Fruit fly (Drosophila melanogaster): ENCODE results near the gene RanBP3.

The RanBP3 gene

dm6 chr3R:23722680-23723372, 29.8 kb downstream of the RanBP3 start, which contains the start of gene CG10365 (continued):
- peak; percentile 86 for TF ChIP-seq CG6689 (GFP tag; IDR thresholded peaks at IDR 0.05)
- no peak for TF ChIP-seq Mes4 (GFP tag; optimal IDR thresholded peaks at IDR 0.05)
- TF ChIP-seq CG6854 (GFP tag; optimal IDR thresholded peaks at IDR 0.05) = peak; percentile 91
- no peak for TF ChIP-seq btn (GFP tag; optimal IDR thresholded peaks at IDR 0.05)
- TF ChIP-seq CG2678 (tag; optimal IDR thresholded peaks at IDR 0.05) = peak; percentile 96
- peak; percentile 80 for TF ChIP-seq nerfin-1 (tag; optimal IDR thresholded peaks at IDR 0.05)
- peak; percentile 21 for TF ChIP-seq TFAM (GFP tag; optimal IDR thresholded peaks at IDR 0.05)
- TF ChIP-seq Vsx1 (GFP tag; optimal IDR thresholded peaks at IDR 0.05) = peak; percentile 43
- no peak for TF ChIP-seq CG33213 (GFP tag; optimal IDR thresholded peaks at IDR 0.05)
- no peak for TF ChIP-seq usp (GFP tag; optimal IDR thresholded peaks at IDR 0.05)
- peak; percentile 95 for TF ChIP-seq CG11504 (tag; optimal IDR thresholded peaks at IDR 0.05)
- TF ChIP-seq Doc2 (GFP tag; IDR thresholded peaks at IDR 0.05) = no peak
- TF ChIP-seq CG10209 (GFP tag; optimal IDR thresholded peaks at IDR 0.05) = peak; percentile 86
- TF ChIP-seq CG17186 (GFP tag; optimal IDR thresholded peaks at IDR 0.05) = no peak
- TF ChIP-seq Abd-B (GFP tag; optimal IDR thresholded peaks at IDR 0.05) = peak; percentile 43
- TF ChIP-seq knrl (GFP tag; IDR thresholded peaks at IDR 0.05; ENCODE audit: partially characterized antibody) = no peak
- no peak for TF ChIP-seq CG15479 (GFP tag; optimal IDR thresholded peaks at IDR 0.05)
- TF ChIP-seq BtbVII (GFP tag; optimal IDR thresholded peaks at IDR 0.05) = peak; percentile 89
- peak; percentile 80 for TF ChIP-seq CG9817 (tag; optimal IDR thresholded peaks at IDR 0.05)
- no peak for TF ChIP-seq CG13287 (GFP tag; IDR thresholded peaks at IDR 0.05; ENCODE audit: partially characterized antibody)
- TF ChIP-seq Hmr (GFP tag; optimal IDR thresholded peaks at IDR 0.05) = peak; percentile 94
- TF ChIP-seq CG15696 (tag; optimal IDR thresholded peaks at IDR 0.05) = peak; percentile 40
- peak; percentile 80 for TF ChIP-seq bcd (GFP tag; optimal IDR thresholded peaks at IDR 0.05)
- no peak for TF ChIP-seq br (optimal IDR thresholded peaks at IDR 0.05)
- peak; percentile 86 for TF ChIP-seq E2f1 (GFP tag; IDR thresholded peaks at IDR 0.05)
- peak; percentile 70 for TF ChIP-seq CG15601 (tag; optimal IDR thresholded peaks at IDR 0.05)
- TF ChIP-seq CG18599 (GFP tag; optimal IDR thresholded peaks at IDR 0.05) = peak; percentile 95
- peak; percentile 61; the same call in 1 of the 2 replicates for TF ChIP-seq Awh (GFP tag; IDR thresholded peaks at IDR 0.05)
- peak; percentile 78 for TF ChIP-seq CG18262 (tag; optimal IDR thresholded peaks at IDR 0.05)
- TF ChIP-seq Dip2 (GFP tag; IDR thresholded peaks at IDR 0.05) = no peak
- peak; percentile 92 for TF ChIP-seq CG9727 (GFP tag; optimal IDR thresholded peaks at IDR 0.05)
- peak; percentile 35; the same call in 1 of the 2 replicates for TF ChIP-seq MBD-R2 (GFP tag; IDR thresholded peaks at IDR 0.05)
- TF ChIP-seq pita (GFP tag; optimal IDR thresholded peaks at IDR 0.05) = no peak
- 0 out of 3 replicates have a peak, but pooled peaks have one; percentile 22 for TF ChIP-seq sr (GFP tag; IDR thresholded peaks at IDR 0.05)
- no peak for TF ChIP-seq aop (GFP tag; IDR thresholded peaks at IDR 0.05)
- no peak for TF ChIP-seq eyg (GFP tag; optimal IDR thresholded peaks at IDR 0.05)
- TF ChIP-seq mirr (GFP tag; optimal IDR thresholded peaks at IDR 0.05) = no peak
- TF ChIP-seq sima (GFP tag; optimal IDR thresholded peaks at IDR 0.05) = no peak
- TF ChIP-seq CG43689 (GFP tag; IDR thresholded peaks at IDR 0.05) = peak; percentile 59
- no peak for TF ChIP-seq twi (tag; optimal IDR thresholded peaks at IDR 0.05)
- TF ChIP-seq CG6683 (GFP tag; optimal IDR thresholded peaks at IDR 0.05) = peak; percentile 85
- no peak for TF ChIP-seq CG7987 (GFP tag; optimal IDR thresholded peaks at IDR 0.05)
- peak; percentile 67 for TF ChIP-seq kah (GFP tag; optimal IDR thresholded peaks at IDR 0.05)
- TF ChIP-seq schlank (tag; optimal IDR thresholded peaks at IDR 0.05) = no peak
- peak; percentile 68 for TF ChIP-seq abd-A (tag; optimal IDR thresholded peaks at IDR 0.05)
- no peak for TF ChIP-seq ken (GFP tag; IDR thresholded peaks at IDR 0.05)
- TF ChIP-seq mam (GFP tag; optimal IDR thresholded peaks at IDR 0.05) = no peak
- peak; percentile 96 for TF ChIP-seq gem (tag; optimal IDR thresholded peaks at IDR 0.05)
- peak; percentile 33 for TF ChIP-seq corto (GFP tag; optimal IDR thresholded peaks at IDR 0.05)
